Worm (Caenorhabditis elegans) whole organism, L1 larva: Measurements from ENCODE around the gene F44D12.19.
A peak's percentile ranks its signal among the peaks of the same experiment; 100 is the strongest.

Experiments used
- C16A3.4 ChIP-seq: fragments of 150-350 bp; optimal IDR thresholded peaks from 2 replicates; lab custom pipeline; 2014; ENCODE audit warnings: missing biosample characterization, missing genetic modification characterization
- C34B4.2 ChIP-seq: sonication (generic microtip); optimal IDR thresholded peaks from 2 replicates; lab custom pipeline; 2017; ENCODE audit warnings: mild to moderate bottlenecking, missing genetic modification characterization, missing compliant biosample characterization
- Y116A8C.19 ChIP-seq: sonication (generic microtip); optimal IDR thresholded peaks from 2 replicates; lab custom pipeline; 2016; ENCODE audit warnings: missing compliant biosample characterization, missing genetic modification characterization, borderline replicate concordance
- alr-1 ChIP-seq: fragments of 200-800 bp; sonication (Bioruptor generic); optimal IDR thresholded peaks from 2 replicates; lab custom pipeline; 2018; ENCODE audit warnings: borderline replicate concordance, mild to moderate bottlenecking, missing genetic modification characterization, missing compliant biosample characterization
- aly-2 ChIP-seq: fragments of 150-350 bp; optimal IDR thresholded peaks from 2 replicates; lab custom pipeline; 2014; ENCODE audit warnings: missing biosample characterization, missing genetic modification characterization
- ama-1 ChIP-seq: fragments of 150-350 bp; optimal IDR thresholded peaks from 2 replicates; lab custom pipeline; 2014
- ceh-88 ChIP-seq: fragments of 200-800 bp; sonication (Bioruptor generic); IDR thresholded peaks from 2 replicates; pipeline ENCODE4 v1.3.6; 2022; ENCODE audit warnings: missing genetic modification characterization, missing compliant biosample characterization
- ceh-90 ChIP-seq: sonication (generic microtip); optimal IDR thresholded peaks from 2 replicates; lab custom pipeline; 2016; ENCODE audit warnings: missing genetic modification characterization, missing compliant biosample characterization
- dsc-1 ChIP-seq: sonication (generic microtip); optimal IDR thresholded peaks from 2 replicates; lab custom pipeline; 2016; ENCODE audit warnings: mild to moderate bottlenecking, missing genetic modification characterization, missing compliant biosample characterization
- efl-1 ChIP-seq, 4 experiments: fragments of 150-350 bp; optimal IDR thresholded peaks in 3 of 4; peaks in 1 of 4; 1 replicate in 1 of 4; 2 replicates in 3 of 4; lab custom pipeline; 2014; ENCODE audit warnings: missing biosample characterization in 2 of 4, missing genetic modification characterization in 2 of 4, missing genetic modification reagents in 2 of 4
- egl-13 ChIP-seq: sonication (generic microtip); optimal IDR thresholded peaks from 2 replicates; lab custom pipeline; 2016; ENCODE audit warnings: missing genotype, missing genetic modification reagents, missing genetic modification characterization, missing compliant biosample characterization
- egl-27 ChIP-seq, 2 experiments: fragments of 150-350 bp in 1 of 2; sonication (generic microtip); optimal IDR thresholded peaks; 3 replicates each; lab custom pipeline; 2017 to 2018; ENCODE audit warnings: missing biosample characterization in 2 of 2, missing genetic modification characterization in 2 of 2, missing genetic modification reagents in 2 of 2
- elt-2 ChIP-seq: sonication (generic microtip); optimal IDR thresholded peaks from 2 replicates; lab custom pipeline; 2016; ENCODE audit warnings: missing genetic modification characterization, mild to moderate bottlenecking, inconsistent platforms, missing compliant biosample characterization, missing genetic modification reagents
- ets-5 ChIP-seq: fragments of 200-800 bp; sonication (Bioruptor generic); IDR thresholded peaks from 2 replicates; pipeline ENCODE4 v1.3.6; 2022; ENCODE audit warnings: missing genetic modification characterization, missing compliant biosample characterization
- fkh-10 ChIP-seq: sonication (generic microtip); optimal IDR thresholded peaks from 2 replicates; lab custom pipeline; 2017; ENCODE audit warnings: missing biosample characterization, missing genetic modification reagents, missing genetic modification characterization
- grh-1 ChIP-seq: fragments of 200-800 bp; sonication (Bioruptor generic); IDR thresholded peaks from 2 replicates; pipeline ENCODE4 v1.3.6; 2022; ENCODE audit warnings: missing genetic modification reagents, missing genetic modification characterization, missing compliant biosample characterization
- hlh-17 ChIP-seq: fragments of 200-800 bp; sonication (Bioruptor generic); optimal IDR thresholded peaks from 2 replicates; lab custom pipeline; 2018; ENCODE audit warnings: missing genetic modification characterization, mild to moderate bottlenecking, missing compliant biosample characterization, moderate library complexity, borderline replicate concordance
- isw-1 ChIP-seq: fragments of 200-800 bp; sonication (Bioruptor generic); IDR thresholded peaks from 2 replicates; pipeline ENCODE4 v1.3.6; 2022; ENCODE audit warnings: missing genetic modification characterization, missing compliant biosample characterization
- lin-35 ChIP-seq, 2 experiments: fragments of 150-350 bp; optimal IDR thresholded peaks; 2 replicates each; lab custom pipeline; 2014; ENCODE audit warnings: missing biosample characterization in 2 of 2, missing genetic modification characterization in 2 of 2, missing genetic modification reagents in 2 of 2
- lsy-2 ChIP-seq, 2 experiments: fragments of 150-350 bp; optimal IDR thresholded peaks; 2 replicates each; lab custom pipeline; 2014; ENCODE audit warnings: missing biosample characterization in 2 of 2, missing genetic modification characterization in 2 of 2
- mab-9 ChIP-seq: fragments of 200-800 bp; sonication (Bioruptor generic); IDR thresholded peaks from 2 replicates; pipeline ENCODE4 v1.3.6; 2022; ENCODE audit warnings: missing genetic modification reagents, missing genetic modification characterization, missing compliant biosample characterization
- mef-2 ChIP-seq: fragments of 150-350 bp; optimal IDR thresholded peaks from 2 replicates; lab custom pipeline; 2014; ENCODE audit warnings: missing biosample characterization, missing genetic modification characterization
- nhr-11 ChIP-seq: fragments of 150-350 bp; optimal IDR thresholded peaks from 2 replicates; lab custom pipeline; 2014; ENCODE audit warnings: missing biosample characterization, missing genetic modification characterization
- nhr-19 ChIP-seq: fragments of 200-800 bp; sonication (Bioruptor generic); conservative IDR thresholded peaks from 2 replicates; pipeline ENCODE4 v1.3.6; 2022; ENCODE audit warnings: missing genetic modification characterization, missing compliant biosample characterization
- nhr-20 ChIP-seq: sonication (generic microtip); optimal IDR thresholded peaks from 2 replicates; lab custom pipeline; 2016; ENCODE audit warnings: mild to moderate bottlenecking, missing genetic modification characterization, missing compliant biosample characterization
- nhr-237 ChIP-seq: fragments of 150-350 bp; optimal IDR thresholded peaks from 2 replicates; lab custom pipeline; 2014; ENCODE audit warnings: missing biosample characterization, missing genetic modification characterization
- nhr-28 ChIP-seq: fragments of 150-350 bp; optimal IDR thresholded peaks from 2 replicates; lab custom pipeline; 2014; ENCODE audit warnings: missing biosample characterization, missing genetic modification characterization
- nhr-71 ChIP-seq: sonication (generic microtip); optimal IDR thresholded peaks from 2 replicates; lab custom pipeline; 2016; ENCODE audit warnings: mild to moderate bottlenecking, missing genetic modification characterization, moderate library complexity, missing compliant biosample characterization
- nhr-85 ChIP-seq: sonication (generic microtip); peaks from one replicate; lab custom pipeline; 2016; ENCODE audit warnings: missing genetic modification characterization, inconsistent platforms, missing compliant biosample characterization
- nhr-90 ChIP-seq: sonication (generic microtip); optimal IDR thresholded peaks from 2 replicates; lab custom pipeline; 2016; ENCODE audit warnings: mild to moderate bottlenecking, missing genetic modification characterization, missing compliant biosample characterization; ENCODE audit not compliant: poor library complexity
- pax-3 ChIP-seq: fragments of 200-800 bp; sonication (Bioruptor generic); optimal IDR thresholded peaks from 2 replicates; lab custom pipeline; 2018; ENCODE audit warnings: mild to moderate bottlenecking, missing genetic modification characterization, moderate library complexity, missing compliant biosample characterization
- pqm-1 ChIP-seq: sonication (generic microtip); optimal IDR thresholded peaks from 3 replicates; lab custom pipeline; 2017; ENCODE audit warnings: missing biosample characterization, missing genetic modification characterization
- rnt-1 ChIP-seq: sonication (generic microtip); optimal IDR thresholded peaks from 2 replicates; lab custom pipeline; 2016; ENCODE audit warnings: mild to moderate bottlenecking, missing genetic modification characterization, moderate library complexity, missing compliant biosample characterization
- tlp-1 ChIP-seq: fragments of 150-350 bp; optimal IDR thresholded peaks from 2 replicates; lab custom pipeline; 2014; ENCODE audit warnings: missing biosample characterization, missing genetic modification characterization
- unc-62 ChIP-seq: fragments of 150-350 bp; optimal IDR thresholded peaks from 2 replicates; lab custom pipeline; 2014; ENCODE audit warnings: missing biosample characterization, missing genetic modification reagents, missing genetic modification characterization
- unc-98 ChIP-seq: fragments of 200-800 bp; sonication (Bioruptor generic); IDR thresholded peaks from 2 replicates; pipeline ENCODE4 v1.3.6; 2022; ENCODE audit warnings: missing genetic modification characterization, missing compliant biosample characterization
- xbp-1 ChIP-seq: sonication (generic microtip); optimal IDR thresholded peaks from 2 replicates; lab custom pipeline; 2016; ENCODE audit warnings: missing genetic modification characterization, missing compliant biosample characterization
- ztf-11 ChIP-seq, 2 experiments: sonication (generic microtip); optimal IDR thresholded peaks; 2 replicates each; lab custom pipeline; 2016 to 2017; ENCODE audit warnings: missing genetic modification characterization in 2 of 2, missing biosample characterization in 1 of 2, missing compliant biosample characterization in 1 of 2

Gene F44D12.19

DNA sequence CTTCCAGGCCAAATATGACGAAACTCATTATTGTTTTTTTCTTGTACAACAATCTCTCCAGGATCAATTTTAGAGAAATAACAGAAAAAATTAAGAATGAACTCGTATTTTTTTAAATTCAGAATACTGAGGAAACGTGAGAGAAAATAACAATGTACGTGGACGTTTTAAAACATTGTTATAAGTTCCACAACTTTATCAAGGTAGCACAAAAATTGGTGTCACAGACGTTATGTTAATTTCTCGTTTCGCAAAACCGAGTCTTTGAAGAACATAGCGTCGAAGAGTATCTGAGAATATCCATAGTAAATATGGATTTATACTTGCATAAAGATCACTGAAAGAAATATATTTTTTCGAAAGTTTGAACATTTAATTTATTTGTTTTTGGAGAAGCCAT lies 29.7 kb downstream of the F44D12.19 start, which contains the start of gene T04B2.8:
T04B2.8 (minus strand) TSS at position 101 of the 400 bp plus-strand sequence.
- TF ChIP-seq tlp-1 (tag; lab: Kevin White, UChicago) (no peak), Y116A8C.19 (no peak), nhr-20 (tag; lab: Kevin White, UChicago) (no peak), unc-62 (GFP tag; lab: Kevin White, UChicago) (no peak), mab-9 (GFP tag; lab: Robert Waterston, UW) (no peak), lin-35 (GFP tag; optimal IDR thresholded peaks at IDR 0.05; lab: Kevin White, UChicago) (no peak), efl-1 (optimal IDR thresholded peaks at IDR 0.05; lab: Kevin White, UChicago) (no peak), efl-1 (GFP tag; optimal IDR thresholded peaks at IDR 0.05 in 1 of 2; lab: Kevin White, UChicago) (no peak), lsy-2 (tag; optimal IDR thresholded peaks at IDR 0.05; lab: Kevin White, UChicago) (no peak), nhr-90 (no peak), unc-98 (GFP tag; lab: Robert Waterston, UW) (no peak), ceh-90 (tag; lab: Kevin White, UChicago) (no peak), xbp-1 (tag; lab: Kevin White, UChicago) (no peak), C16A3.4 (no peak), ceh-88 (GFP tag; lab: Robert Waterston, UW) (no peak), nhr-85 (tag; lab: Kevin White, UChicago) (no peak), ama-1 (lab: Kevin White, UChicago) (no peak)
- TF ChIP-seq, all 84 proteins: peak for 0

DNA sequence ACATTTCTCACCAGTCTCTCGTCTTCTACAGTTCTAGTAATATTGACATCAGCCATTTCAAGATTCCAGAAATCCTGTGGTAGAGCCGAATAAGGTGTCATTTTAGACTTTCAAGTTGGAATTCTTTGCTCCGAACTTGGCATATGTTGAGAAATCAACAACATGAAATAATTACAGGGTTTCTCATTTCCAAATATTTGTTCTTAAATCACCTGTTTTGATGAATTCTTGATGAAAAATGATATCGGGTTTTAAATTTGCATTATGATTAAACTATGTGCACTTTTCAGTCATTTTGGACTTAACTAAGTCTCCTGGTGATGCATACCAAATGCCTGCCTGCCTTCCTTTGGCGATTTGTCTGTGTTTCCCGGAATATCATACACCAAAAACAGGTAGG lies 32.2 kb downstream of the F44D12.19 start, which contains the start of gene srv-12:
srv-12 (minus strand) TSS at position 101 of the 400 bp plus-strand sequence.
- TF ChIP-seq ets-5 (GFP tag; lab: Robert Waterston, UW) (no peak), ztf-11 (tag; optimal IDR thresholded peaks at IDR 0.05; lab: Kevin White, UChicago) (no peak), lsy-2 (tag; optimal IDR thresholded peaks at IDR 0.05; lab: Kevin White, UChicago) (no peak), nhr-28 (tag; lab: Kevin White, UChicago) (no peak), mef-2 (no peak), dsc-1 (tag; lab: Kevin White, UChicago) (no peak), xbp-1 (tag; lab: Kevin White, UChicago) (no peak), nhr-11 (tag; lab: Kevin White, UChicago) (no peak), pqm-1 (tag; lab: Kevin White, UChicago) (no peak), pax-3 (tag; lab: Kevin White, UChicago) (no peak), nhr-20 (tag; lab: Kevin White, UChicago) (no peak), nhr-19 (no peak), rnt-1 (tag; lab: Kevin White, UChicago) (no peak), egl-13 (tag; lab: Kevin White, UChicago) (no peak), grh-1 (no peak), isw-1 (no peak), tlp-1 (tag; lab: Kevin White, UChicago) (no peak), egl-27 (tag; optimal IDR thresholded peaks at IDR 0.05; lab: Kevin White, UChicago) (no peak)

DNA sequence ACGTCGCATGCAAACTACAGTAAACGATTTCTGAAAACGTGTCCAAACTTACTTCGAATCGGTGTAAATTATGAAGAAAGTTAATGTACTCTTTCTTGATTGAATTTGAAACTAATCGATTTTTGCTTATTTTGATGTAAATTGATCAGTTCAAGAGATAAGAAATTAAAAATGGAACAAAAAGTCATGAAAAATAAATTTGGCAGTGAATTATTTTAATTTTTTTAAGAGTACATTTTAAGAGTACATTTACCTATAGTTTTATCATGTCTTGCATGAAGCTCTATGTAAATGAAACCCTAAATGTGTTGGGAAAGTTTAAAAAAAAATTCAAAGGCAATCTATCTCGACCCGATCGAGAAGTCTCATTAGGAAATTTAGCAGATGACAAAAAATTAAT lies 34.8 kb downstream of the F44D12.19 start, which contains the start of gene T04B2.7:
T04B2.7 (minus strand) TSS at position 101 of the 400 bp plus-strand sequence.
- TF ChIP-seq lsy-2 (tag; optimal IDR thresholded peaks at IDR 0.05; lab: Kevin White, UChicago) (no peak), nhr-237 (tag; lab: Kevin White, UChicago) (no peak), pqm-1 (tag; lab: Kevin White, UChicago) (no peak), isw-1 (no peak), fkh-10 (GFP tag; lab: Kevin White, UChicago) (no peak)

DNA sequence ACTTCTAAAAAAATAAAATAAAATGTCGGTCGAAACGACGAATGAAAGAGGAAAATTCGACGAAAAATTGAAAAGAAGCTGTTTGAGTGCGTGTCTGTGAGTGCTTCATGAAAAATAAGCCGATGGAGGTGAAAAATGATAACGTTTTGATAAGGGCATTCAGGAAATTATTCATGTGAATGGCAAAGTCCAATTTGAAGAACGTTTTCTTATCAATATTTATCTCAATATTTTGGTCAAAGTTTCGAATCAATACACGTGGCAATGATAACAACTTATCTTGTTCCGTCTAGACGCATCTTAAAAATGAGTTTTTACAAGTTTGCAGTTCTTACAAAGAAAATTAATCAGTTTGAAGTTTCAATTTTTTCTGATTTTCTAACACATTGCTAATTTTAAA lies 37.8 kb downstream of the F44D12.19 start:
- TF ChIP-seq C34B4.2: no peak
- TF ChIP-seq nhr-90: peak; percentile 3
- peak; percentile 31 for TF ChIP-seq nhr-71 (tag; lab: Kevin White, UChicago)
- no peak for TF ChIP-seq dsc-1 (tag; lab: Kevin White, UChicago)
- no peak for TF ChIP-seq nhr-85 (tag; lab: Kevin White, UChicago)
- TF ChIP-seq tlp-1 (tag; lab: Kevin White, UChicago): peak; percentile 70
- TF ChIP-seq nhr-20 (tag; lab: Kevin White, UChicago): peak; percentile 10
- TF ChIP-seq aly-2 (tag; lab: Kevin White, UChicago): no peak
- TF ChIP-seq alr-1 (tag; lab: Kevin White, UChicago): no peak
- TF ChIP-seq hlh-17 (GFP tag; lab: Kevin White, UChicago): no peak
- peak; percentile 98 for TF ChIP-seq elt-2
- no peak for TF ChIP-seq efl-1 (optimal IDR thresholded peaks at IDR 0.05; lab: Kevin White, UChicago)
- peak in 1 of 2 experiments; percentile 38 for TF ChIP-seq efl-1 (GFP tag; optimal IDR thresholded peaks at IDR 0.05 in 1 of 2; lab: Kevin White, UChicago)
